Fruit fly (Drosophila melanogaster): ENCODE measurements around the gene CG42813.

Gene CG42813

dm6 chr3R:27270379-27271266 is 42.3 kb upstream of the CG42813 start (continued):
- no peak for TF ChIP-seq esn (GFP tag; optimal IDR thresholded peaks at IDR 0.05)
- no peak for TF ChIP-seq vri (GFP tag; optimal IDR thresholded peaks at IDR 0.05)
- no peak for TF ChIP-seq CG10669 (GFP tag; optimal IDR thresholded peaks at IDR 0.05)
- no peak for TF ChIP-seq Ets96B (tag; optimal IDR thresholded peaks at IDR 0.05)
- TF ChIP-seq OdsH (GFP tag; optimal IDR thresholded peaks at IDR 0.05): no peak
- no peak for TF ChIP-seq fd85E (GFP tag; optimal IDR thresholded peaks at IDR 0.05)
- no peak for TF ChIP-seq CG16779 (tag; optimal IDR thresholded peaks at IDR 0.05)
- peak; percentile 23 for TF ChIP-seq CG1621 (tag; optimal IDR thresholded peaks at IDR 0.05)
- no peak for TF ChIP-seq Sox102F (GFP tag; optimal IDR thresholded peaks at IDR 0.05)
- TF ChIP-seq Lpt (GFP tag; optimal IDR thresholded peaks at IDR 0.05): peak; percentile 6
- no peak for TF ChIP-seq Met (GFP tag; optimal IDR thresholded peaks at IDR 0.05)
- no peak for TF ChIP-seq Hr4 (GFP tag; optimal IDR thresholded peaks at IDR 0.05)
- TF ChIP-seq Eip75B (GFP tag; optimal IDR thresholded peaks at IDR 0.05): no peak
- no peak for TF ChIP-seq CG11294 (GFP tag; IDR thresholded peaks at IDR 0.05)
- TF ChIP-seq CG6854 (GFP tag; optimal IDR thresholded peaks at IDR 0.05): peak; percentile 44
- no peak for TF ChIP-seq CG11902 (GFP tag; optimal IDR thresholded peaks at IDR 0.05)
- TF ChIP-seq Gug (GFP tag; IDR thresholded peaks at IDR 0.05): no peak
- no peak for TF ChIP-seq CG8632 (GFP tag; optimal IDR thresholded peaks at IDR 0.05)
- no peak for TF ChIP-seq Smox (GFP tag; optimal IDR thresholded peaks at IDR 0.05)
- no peak for TF ChIP-seq achi (GFP tag; optimal IDR thresholded peaks at IDR 0.05)

- TF ChIP-seq Gug (GFP tag; IDR thresholded peaks at IDR 0.05) (no peak), CG8632 (GFP tag; optimal IDR thresholded peaks at IDR 0.05) (no peak)
Observed at dm6 chr3R:27265330-27265729, 37.0 kb upstream of the CG42813 start, which contains the start of the genes CG14262 and CG14260. Gene CG14262 (minus strand): TSS chr3R:27265430. Gene CG14260 (plus strand): TSS chr3R:27265457.

dm6 chr3R:27263434-27264215 is 35.3 kb upstream of the CG42813 start, which contains the start of gene woc:
Gene woc (minus strand): TSS chr3R:27264055.
- TF ChIP-seq achi (GFP tag; optimal IDR thresholded peaks at IDR 0.05) (peak; percentile 56), spab (GFP tag; optimal IDR thresholded peaks at IDR 0.05) (peak; percentile 81), Sox15 (GFP tag; optimal IDR thresholded peaks at IDR 0.05) (peak; percentile 79), esn (GFP tag; optimal IDR thresholded peaks at IDR 0.05) (peak; percentile 84), CG6792 (GFP tag; optimal IDR thresholded peaks at IDR 0.05) (peak; percentile 76), CG10669 (GFP tag; optimal IDR thresholded peaks at IDR 0.05) (peak; percentile 69), Lpt (GFP tag; optimal IDR thresholded peaks at IDR 0.05) (peak; percentile 77), CG1621 (tag; optimal IDR thresholded peaks at IDR 0.05) (peak; percentile 86), CG15336 (GFP tag; IDR thresholded peaks at IDR 0.05) (peak; percentile 79), Eip78C (GFP tag) (peak; percentile 93), CG9139 (GFP tag; optimal IDR thresholded peaks at IDR 0.05) (no peak), CG31627 (GFP tag; optimal IDR thresholded peaks at IDR 0.05) (peak; percentile 83), CG11762 (GFP tag; optimal IDR thresholded peaks at IDR 0.05; ENCODE audit: insufficient read depth) (peak; percentile 64), dac (GFP tag; optimal IDR thresholded peaks at IDR 0.05) (peak; percentile 82), CG11902 (GFP tag; optimal IDR thresholded peaks at IDR 0.05) (peak; percentile 65), CG34406 (GFP tag; optimal IDR thresholded peaks at IDR 0.05) (peak; percentile 67), CG3032 (tag; optimal IDR thresholded peaks at IDR 0.05) (peak; percentile 63), acj6 (GFP tag; optimal IDR thresholded peaks at IDR 0.05) (peak; percentile 84), CG6854 (GFP tag; optimal IDR thresholded peaks at IDR 0.05) (peak; percentile 50), Smox (GFP tag; optimal IDR thresholded peaks at IDR 0.05) (no peak), pdm3 (GFP tag; optimal IDR thresholded peaks at IDR 0.05) (peak; percentile 50), salr (GFP tag; optimal IDR thresholded peaks at IDR 0.05) (peak in 1 of 2 experiments; percentile 56), CG6276 (GFP tag; optimal IDR thresholded peaks at IDR 0.05) (peak; percentile 88), Met (GFP tag; optimal IDR thresholded peaks at IDR 0.05) (no peak), CG7368 (GFP tag; optimal IDR thresholded peaks at IDR 0.05) (peak; percentile 77), topi (GFP tag; optimal IDR thresholded peaks at IDR 0.05) (peak; percentile 80), Hr4 (GFP tag; optimal IDR thresholded peaks at IDR 0.05) (peak; percentile 38), Gug (GFP tag; IDR thresholded peaks at IDR 0.05) (peak; percentile 77), eg (GFP tag; IDR thresholded peaks at IDR 0.05) (peak; percentile 91), Hr39 (GFP tag; optimal IDR thresholded peaks at IDR 0.05) (peak; percentile 81), CG11294 (GFP tag; IDR thresholded peaks at IDR 0.05) (peak; percentile 73), CG6808 (GFP tag; optimal IDR thresholded peaks at IDR 0.05) (peak; percentile 86), CG4318 (GFP tag; optimal IDR thresholded peaks at IDR 0.05) (no peak), CG3919 (GFP tag; optimal IDR thresholded peaks at IDR 0.05) (peak; percentile 86), CG6163 (GFP tag; IDR thresholded peaks at IDR 0.05) (peak; percentile 89)

Measured in whole organism, prepupa.